Worm (Caenorhabditis elegans) whole organism, young adult: ENCODE data around the gene nep-18.
A peak's percentile ranks its signal among the peaks of the same experiment; 100 is the strongest.

ENCODE experiments used
- C17E4.6 ChIP-seq: fragments of 200-800 bp; sonication (Bioruptor generic); IDR thresholded peaks from 2 replicates; pipeline ENCODE4 v1.3.6; 2022; ENCODE audit warnings: missing genetic modification reagents, missing genetic modification characterization, missing compliant biosample characterization
- D2030.7 ChIP-seq: fragments of 200-800 bp; sonication (Bioruptor generic); IDR thresholded peaks from 2 replicates; pipeline ENCODE4 v1.3.6; 2022; ENCODE audit warnings: missing genetic modification reagents, missing genetic modification characterization, missing compliant biosample characterization
- Y95B8A.8 ChIP-seq: fragments of 200-800 bp; sonication (Bioruptor generic); IDR thresholded peaks from 2 replicates; pipeline ENCODE4 v1.3.6; 2022; ENCODE audit warnings: missing genetic modification reagents, missing genetic modification characterization, missing compliant biosample characterization
- ama-1 ChIP-seq, 3 experiments: fragments of 150-350 bp in 1 of 3; sonication (generic microtip) in 2 of 3; optimal IDR thresholded peaks; 2 replicates each; lab custom pipeline; 2014 to 2018; ENCODE audit warnings: missing biosample characterization in 2 of 3, missing genetic modification characterization in 2 of 3, missing genetic modification reagents in 2 of 3
- aptf-3 ChIP-seq: fragments of 200-800 bp; sonication (Bioruptor generic); IDR thresholded peaks from 2 replicates; pipeline ENCODE4 v1.3.6; 2022; ENCODE audit warnings: missing genetic modification characterization, missing compliant biosample characterization
- attf-6 ChIP-seq: fragments of 200-800 bp; sonication (Bioruptor generic); IDR thresholded peaks from 2 replicates; pipeline ENCODE4 v1.3.6; 2022; ENCODE audit warnings: missing genetic modification reagents, missing genetic modification characterization, missing compliant biosample characterization
- chd-7 ChIP-seq: sonication (generic microtip); optimal IDR thresholded peaks from 2 replicates; lab custom pipeline; 2016; ENCODE audit warnings: mild to moderate bottlenecking, missing genetic modification characterization, moderate library complexity, missing compliant biosample characterization
- ekl-4 ChIP-seq: fragments of 200-800 bp; sonication (Bioruptor generic); IDR thresholded peaks from 2 replicates; pipeline ENCODE4 v1.3.6; 2022; ENCODE audit warnings: missing genetic modification reagents, missing genetic modification characterization, missing compliant biosample characterization
- let-607 ChIP-seq, 2 experiments: fragments of 200-800 bp in 1 of 2; sonication (Bioruptor generic) in 1 of 2; sonication (generic microtip) in 1 of 2; optimal IDR thresholded peaks; 2 replicates each; lab custom pipeline; 2016 to 2018; ENCODE audit warnings: mild to moderate bottlenecking in 2 of 2, missing compliant biosample characterization in 2 of 2, missing genetic modification characterization in 2 of 2, moderate library complexity in 2 of 2, missing genotype in 1 of 2
- madf-8 ChIP-seq: fragments of 200-800 bp; sonication (Bioruptor generic); conservative IDR thresholded peaks from 2 replicates; pipeline ENCODE4 v1.3.6; 2022; ENCODE audit warnings: missing genetic modification reagents, missing genetic modification characterization, missing compliant biosample characterization
- mcd-1 ChIP-seq: fragments of 200-800 bp; sonication (Bioruptor generic); IDR thresholded peaks from 2 replicates; pipeline ENCODE4 v1.3.6; 2022; ENCODE audit warnings: missing genetic modification reagents, missing genetic modification characterization, missing compliant biosample characterization
- mes-4 ChIP-seq: sonication (generic microtip); optimal IDR thresholded peaks from 2 replicates; lab custom pipeline; 2016; ENCODE audit warnings: missing genotype, missing genetic modification characterization, missing compliant biosample characterization
- nhr-179 ChIP-seq: sonication (generic microtip); optimal IDR thresholded peaks from 2 replicates; lab custom pipeline; 2016; ENCODE audit warnings: mild to moderate bottlenecking, missing genetic modification characterization, missing compliant biosample characterization
- rec-8 ChIP-seq, 2 experiments: sonication (generic microtip); optimal IDR thresholded peaks; 2 replicates each; lab custom pipeline; 2016; ENCODE audit warnings: mild to moderate bottlenecking in 2 of 2, missing genetic modification characterization in 2 of 2, missing genetic modification reagents in 2 of 2, missing genotype in 2 of 2, missing biosample characterization in 1 of 2, missing compliant biosample characterization in 1 of 2, moderate library complexity in 1 of 2
- tbx-9 ChIP-seq: sonication (generic microtip); optimal IDR thresholded peaks from 2 replicates; lab custom pipeline; 2016; ENCODE audit warnings: borderline replicate concordance, missing genetic modification characterization, inconsistent platforms, missing compliant biosample characterization
- zfh-2 ChIP-seq: fragments of 200-800 bp; sonication (Bioruptor generic); conservative IDR thresholded peaks from 2 replicates; pipeline ENCODE4 v1.3.6; 2022; ENCODE audit warnings: missing genetic modification reagents, missing genetic modification characterization, missing compliant biosample characterization

nep-18 gene

ce11 chrII:2525652-2526051, 38.2 kb downstream of the nep-18 start:
- no peak for TF ChIP-seq chd-7 (tag; lab: Kevin White, UChicago)
- TF ChIP-seq mes-4 (tag; lab: Kevin White, UChicago): no peak
- TF ChIP-seq aptf-3 (GFP tag; lab: Robert Waterston, UW): no peak
- TF ChIP-seq tbx-9 (tag; lab: Kevin White, UChicago): no peak
- no peak for TF ChIP-seq ekl-4 (GFP tag; lab: Robert Waterston, UW)
- no peak for TF ChIP-seq Y95B8A.8 (GFP tag; lab: Robert Waterston, UW)
- TF ChIP-seq C17E4.6 (GFP tag; lab: Robert Waterston, UW): no peak
- no peak for TF ChIP-seq D2030.7 (GFP tag; lab: Robert Waterston, UW)
- TF ChIP-seq madf-8 (GFP tag; lab: Robert Waterston, UW): no peak
- TF ChIP-seq attf-6: no peak
- TF ChIP-seq mcd-1 (GFP tag; lab: Robert Waterston, UW): no peak
- TF ChIP-seq nhr-179 (tag; lab: Kevin White, UChicago): no peak

ce11 chrII:2521960-2522359, 41.9 kb downstream of the nep-18 start, which contains the start of gene bath-13:
Gene bath-13 (minus strand): TSS chrII:2522060.
- TF ChIP-seq let-607 (tag; optimal IDR thresholded peaks at IDR 0.05; lab: Kevin White, UChicago) (no peak), ama-1 (optimal IDR thresholded peaks at IDR 0.05; lab: Kevin White, UChicago) (no peak), ama-1 (GFP tag; optimal IDR thresholded peaks at IDR 0.05; lab: Kevin White, UChicago) (no peak), aptf-3 (GFP tag; lab: Robert Waterston, UW) (no peak)
- TF ChIP-seq, all 124 proteins: peak for 0

ce11 chrII:2518487-2518886, 45.4 kb downstream of the nep-18 start:
- TF ChIP-seq zfh-2 (GFP tag; lab: Robert Waterston, UW) (peak; percentile 69), rec-8 (tag; optimal IDR thresholded peaks at IDR 0.05; lab: Kevin White, UChicago) (no peak)
